Fruit fly (Drosophila melanogaster): Measurements from ENCODE around the gene CG42342.

CG42342 gene

DNA sequence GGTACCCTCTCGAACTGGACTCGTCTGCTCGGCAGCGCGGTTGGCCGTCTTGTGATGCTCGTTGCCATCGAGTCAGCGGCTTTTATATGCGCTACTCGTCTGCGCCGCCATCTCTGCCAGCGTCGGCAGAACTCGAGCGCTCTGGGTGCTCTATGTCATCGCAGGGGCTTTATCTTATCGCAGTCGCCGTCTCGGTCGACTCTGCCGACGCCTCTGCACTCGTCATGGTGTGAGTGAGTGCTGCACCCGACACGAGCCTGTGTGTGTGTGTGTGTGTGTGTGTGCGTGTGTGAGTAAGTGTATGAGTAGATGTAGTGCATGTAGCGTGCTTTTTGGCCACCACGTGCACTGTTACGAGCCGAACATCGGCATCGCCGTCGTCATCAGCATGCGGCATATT, 81.0 kb downstream of the CG42342 start, which contains the start of gene Scp2:
Gene Scp2 (minus strand): TSS at position 59 of the 400 bp plus-strand sequence.
- no peak for TF ChIP-seq Dll (optimal IDR thresholded peaks at IDR 0.05)
- TF ChIP-seq psq (optimal IDR thresholded peaks at IDR 0.05), result no peak
- TF ChIP-seq EcR (GFP tag; optimal IDR thresholded peaks at IDR 0.05), result no peak
- TF ChIP-seq usp (GFP tag; optimal IDR thresholded peaks at IDR 0.05), result no peak
- TF ChIP-seq pan (optimal IDR thresholded peaks at IDR 0.05), result no peak
- TF ChIP-seq CG8478 (optimal IDR thresholded peaks at IDR 0.05), result no peak

DNA sequence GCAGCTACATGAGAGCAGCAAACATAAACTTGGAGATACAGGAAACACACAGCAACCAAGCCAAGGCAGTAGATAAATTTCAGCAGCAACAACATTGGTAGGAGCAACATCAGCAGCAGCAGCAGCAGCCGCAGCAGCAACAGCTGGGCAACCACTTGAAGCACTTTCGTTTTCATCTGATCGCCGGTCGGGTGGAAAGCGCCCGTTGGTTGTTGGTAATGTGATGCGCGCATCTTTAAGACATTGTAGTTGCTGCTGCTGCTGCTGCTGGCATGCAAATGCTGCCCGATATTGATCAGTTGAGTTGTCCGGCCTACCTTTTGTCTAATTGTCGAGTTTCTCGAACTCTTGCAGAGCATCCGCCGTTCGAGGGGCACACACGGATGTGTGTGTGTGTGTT, 88.8 kb downstream of the CG42342 start:
- TF ChIP-seq usp (GFP tag; optimal IDR thresholded peaks at IDR 0.05) (no peak), psq (optimal IDR thresholded peaks at IDR 0.05) (no peak), pan (optimal IDR thresholded peaks at IDR 0.05) (no peak), Dll (optimal IDR thresholded peaks at IDR 0.05) (no peak)

DNA sequence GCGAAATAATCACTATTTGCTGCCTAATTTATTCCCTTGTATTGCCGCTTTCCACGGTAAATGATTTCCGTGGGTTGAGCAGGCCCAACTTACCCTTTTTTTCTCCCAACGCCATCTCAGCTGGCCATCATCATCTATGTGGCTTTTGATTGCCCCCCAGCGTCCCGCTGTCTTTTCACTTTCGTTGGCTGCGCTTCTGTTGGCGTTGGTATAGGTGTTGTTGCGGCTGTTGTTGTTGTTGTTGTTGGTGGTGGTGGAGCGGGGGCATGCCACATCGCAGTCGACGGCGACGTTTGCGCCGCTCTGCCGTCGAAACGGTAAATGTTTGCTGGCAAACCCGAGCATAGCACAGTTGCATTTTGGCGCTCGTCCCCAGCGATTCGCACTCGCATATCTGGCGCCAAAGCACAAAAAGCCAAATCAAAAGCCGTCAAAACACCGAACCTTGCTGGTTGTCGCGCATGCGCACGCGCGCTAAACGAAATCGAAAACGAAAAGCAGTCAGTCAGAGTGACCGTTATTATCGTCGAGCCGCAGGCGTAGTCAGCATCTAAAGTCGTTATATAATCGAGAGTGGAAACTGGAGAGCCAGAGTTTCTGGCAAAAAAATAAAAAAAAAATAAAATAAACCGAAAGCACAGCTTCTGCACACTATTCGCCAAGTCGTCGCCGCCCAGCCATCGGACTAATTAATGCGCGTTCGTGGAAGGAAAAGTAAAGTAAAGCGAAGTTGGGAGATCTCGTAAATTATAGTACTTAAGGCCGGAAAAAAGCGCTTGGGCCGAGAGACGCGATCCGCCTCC, 91.7 kb downstream of the CG42342 start, which contains the start of gene CG14892:
Gene CG14892 (plus strand): TSS at position 359 of the 803 bp plus-strand sequence.
- TF ChIP-seq pan (optimal IDR thresholded peaks at IDR 0.05) (no peak), psq (optimal IDR thresholded peaks at IDR 0.05) (no peak), EcR (GFP tag; optimal IDR thresholded peaks at IDR 0.05) (no peak), usp (GFP tag; optimal IDR thresholded peaks at IDR 0.05) (no peak), CG8478 (optimal IDR thresholded peaks at IDR 0.05) (no peak), Dll (optimal IDR thresholded peaks at IDR 0.05) (no peak)

dm6 chr3R:16594961-16595360, 92.4 kb downstream of the CG42342 start:
- TF ChIP-seq pan (optimal IDR thresholded peaks at IDR 0.05) (no peak), usp (GFP tag; optimal IDR thresholded peaks at IDR 0.05) (no peak), psq (optimal IDR thresholded peaks at IDR 0.05) (no peak), Dll (optimal IDR thresholded peaks at IDR 0.05) (no peak), EcR (GFP tag; optimal IDR thresholded peaks at IDR 0.05) (no peak), CG8478 (optimal IDR thresholded peaks at IDR 0.05) (no peak)

DNA sequence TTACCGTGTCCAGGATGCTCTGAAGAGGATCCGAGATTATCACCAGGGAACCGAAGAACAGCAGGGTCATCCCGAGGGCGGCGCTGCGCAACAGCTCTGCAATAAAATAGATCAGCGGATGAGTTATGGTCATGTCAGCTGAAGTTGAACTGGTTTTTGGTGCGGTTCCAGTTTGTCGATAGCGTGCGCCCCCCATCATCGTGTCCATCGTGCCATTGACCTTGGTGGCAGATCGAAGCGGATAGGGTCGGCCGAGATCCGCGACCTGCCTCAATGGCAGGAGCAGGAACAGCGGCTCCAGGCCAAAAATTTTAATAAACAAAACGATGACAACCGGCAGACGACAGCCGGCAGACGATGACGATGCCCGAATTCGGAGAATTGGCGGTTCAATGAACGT, 97.1 kb downstream of the CG42342 start:
- TF ChIP-seq EcR (GFP tag; optimal IDR thresholded peaks at IDR 0.05) (peak in 1 of 2 experiments; percentile 38), psq (optimal IDR thresholded peaks at IDR 0.05) (no peak)

dm6 chr3R:16600735-16601134, 98.2 kb downstream of the CG42342 start:
- no peak for TF ChIP-seq psq (optimal IDR thresholded peaks at IDR 0.05)
- no peak for TF ChIP-seq CG8478 (optimal IDR thresholded peaks at IDR 0.05)
- TF ChIP-seq usp (GFP tag; optimal IDR thresholded peaks at IDR 0.05), result no peak
- no peak for TF ChIP-seq EcR (GFP tag; optimal IDR thresholded peaks at IDR 0.05)
- TF ChIP-seq Dll (optimal IDR thresholded peaks at IDR 0.05), result no peak
- no peak for TF ChIP-seq pan (optimal IDR thresholded peaks at IDR 0.05)

- TF ChIP-seq psq (optimal IDR thresholded peaks at IDR 0.05) (no peak), EcR (GFP tag; optimal IDR thresholded peaks at IDR 0.05) (no peak), CG8478 (optimal IDR thresholded peaks at IDR 0.05) (no peak), usp (GFP tag; optimal IDR thresholded peaks at IDR 0.05) (no peak), pan (optimal IDR thresholded peaks at IDR 0.05) (no peak), Dll (optimal IDR thresholded peaks at IDR 0.05) (no peak)
Observed at dm6 chr3R:16604715-16605114, 102.1 kb downstream of the CG42342 start, which contains the start of gene CG10345. Gene CG10345 (minus strand): TSS chr3R:16604861.

dm6 chr3R:16605929-16606328, 103.4 kb downstream of the CG42342 start:
- TF ChIP-seq CG8478 (optimal IDR thresholded peaks at IDR 0.05), result no peak
- TF ChIP-seq EcR (GFP tag; optimal IDR thresholded peaks at IDR 0.05), result no peak
- TF ChIP-seq pan (optimal IDR thresholded peaks at IDR 0.05), result no peak
- no peak for TF ChIP-seq usp (GFP tag; optimal IDR thresholded peaks at IDR 0.05)
- no peak for TF ChIP-seq psq (optimal IDR thresholded peaks at IDR 0.05)
- TF ChIP-seq Dll (optimal IDR thresholded peaks at IDR 0.05), result no peak

dm6 chr3R:16608920-16609319, 106.3 kb downstream of the CG42342 start, which contains the start of gene NPF:
Gene NPF (plus strand): TSS chr3R:16609220.
- TF ChIP-seq psq (optimal IDR thresholded peaks at IDR 0.05), result no peak
- no peak for TF ChIP-seq pan (optimal IDR thresholded peaks at IDR 0.05)
- no peak for TF ChIP-seq CG8478 (optimal IDR thresholded peaks at IDR 0.05)
- TF ChIP-seq usp (GFP tag; optimal IDR thresholded peaks at IDR 0.05), result no peak

DNA sequence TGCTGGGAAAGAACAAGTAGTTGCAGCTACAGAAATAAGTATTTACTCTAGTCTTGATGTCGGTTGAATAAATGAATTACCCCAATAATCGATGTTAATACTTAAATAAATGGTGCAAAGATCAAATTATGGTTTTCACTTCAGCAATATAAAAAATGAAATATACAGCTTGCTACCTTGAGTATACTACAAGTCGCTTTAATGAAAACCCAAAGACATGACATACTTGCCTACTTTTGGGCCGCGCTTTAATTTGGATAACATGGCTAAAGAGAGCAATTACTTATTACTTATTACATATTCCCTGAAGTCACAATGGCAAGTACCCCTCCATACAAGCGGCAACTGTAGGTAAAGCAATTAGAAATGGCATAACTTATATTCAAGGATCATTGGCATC, 108.7 kb downstream of the CG42342 start:
- TF ChIP-seq usp (GFP tag; optimal IDR thresholded peaks at IDR 0.05) (no peak), psq (optimal IDR thresholded peaks at IDR 0.05) (no peak), Dll (optimal IDR thresholded peaks at IDR 0.05) (no peak), CG8478 (optimal IDR thresholded peaks at IDR 0.05) (no peak), pan (optimal IDR thresholded peaks at IDR 0.05) (no peak), EcR (GFP tag; optimal IDR thresholded peaks at IDR 0.05) (no peak)

- TF ChIP-seq EcR (GFP tag; optimal IDR thresholded peaks at IDR 0.05) (no peak), psq (optimal IDR thresholded peaks at IDR 0.05) (no peak), Dll (optimal IDR thresholded peaks at IDR 0.05) (no peak), CG8478 (optimal IDR thresholded peaks at IDR 0.05) (no peak), pan (optimal IDR thresholded peaks at IDR 0.05) (no peak)
Observed at dm6 chr3R:16613300-16613699, 110.7 kb downstream of the CG42342 start, which contains the start of gene CG12783. Gene CG12783 (minus strand): TSS chr3R:16613400.

DNA sequence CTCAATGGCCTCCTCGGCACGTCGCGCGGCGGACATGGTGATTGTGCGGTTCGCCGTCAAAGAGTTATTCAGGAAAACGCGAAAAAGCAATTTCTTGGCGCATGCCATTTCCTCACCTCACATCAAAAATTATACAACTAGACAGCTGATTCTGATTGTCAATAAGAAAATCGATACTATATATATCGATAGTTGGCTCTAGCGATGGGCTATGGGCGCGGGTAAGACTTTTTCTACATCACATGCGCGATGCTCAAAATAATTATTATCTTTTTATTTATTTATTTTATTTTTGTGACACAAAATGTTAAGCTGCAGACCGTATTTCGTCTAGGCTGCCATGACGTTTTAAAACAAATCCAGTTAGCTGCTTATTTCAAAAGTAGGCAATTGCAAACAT, 111.7 kb downstream of the CG42342 start, which contains the start of gene CG10340:
Gene CG10340 (minus strand): TSS at position 151 of the 400 bp plus-strand sequence.
- TF ChIP-seq EcR (GFP tag; optimal IDR thresholded peaks at IDR 0.05) (no peak), CG8478 (optimal IDR thresholded peaks at IDR 0.05) (no peak), psq (optimal IDR thresholded peaks at IDR 0.05) (no peak), Dll (optimal IDR thresholded peaks at IDR 0.05) (no peak), usp (GFP tag; optimal IDR thresholded peaks at IDR 0.05) (no peak), pan (optimal IDR thresholded peaks at IDR 0.05) (no peak)
